Worm (Caenorhabditis elegans) whole organism, young adult: ENCODE data around the gene sao-1.
A peak's percentile ranks its signal among the peaks of the same experiment; 100 is the strongest.

Experiments used
- F39B2.1 ChIP-seq: fragments of 200-800 bp; sonication (Bioruptor generic); IDR thresholded peaks from 2 replicates; pipeline ENCODE4 v1.3.6; 2022; ENCODE audit warnings: missing genetic modification reagents, missing genetic modification characterization, missing compliant biosample characterization
- F49E8.2 ChIP-seq: sonication (generic microtip); optimal IDR thresholded peaks from 3 replicates; lab custom pipeline; 2017; ENCODE audit warnings: missing genetic modification characterization, mild to moderate bottlenecking, missing compliant biosample characterization, antibody characterized with exemption, moderate library complexity; ENCODE audit not compliant: insufficient read depth
- K12H6.12 ChIP-seq: fragments of 200-800 bp; sonication (Bioruptor generic); optimal IDR thresholded peaks from 2 replicates; lab custom pipeline; 2018; ENCODE audit warnings: mild to moderate bottlenecking, missing genetic modification characterization, missing compliant biosample characterization
- T26A5.8 ChIP-seq: sonication (generic microtip); optimal IDR thresholded peaks from 2 replicates; lab custom pipeline; 2016; ENCODE audit warnings: missing genetic modification characterization, missing compliant biosample characterization
- Y67H2A.10 ChIP-seq: fragments of 200-800 bp; sonication (Bioruptor generic); conservative IDR thresholded peaks from 2 replicates; pipeline ENCODE4 v1.3.6; 2022; ENCODE audit warnings: missing genetic modification reagents, missing genetic modification characterization, missing compliant biosample characterization
- Y79H2A.3 ChIP-seq: fragments of 200-800 bp; sonication (Bioruptor generic); conservative IDR thresholded peaks from 2 replicates; pipeline ENCODE4 v1.3.6; 2022; ENCODE audit warnings: missing genetic modification reagents, missing genetic modification characterization, missing compliant biosample characterization
- Y95B8A.8 ChIP-seq: fragments of 200-800 bp; sonication (Bioruptor generic); IDR thresholded peaks from 2 replicates; pipeline ENCODE4 v1.3.6; 2022; ENCODE audit warnings: missing genetic modification reagents, missing genetic modification characterization, missing compliant biosample characterization
- ama-1 ChIP-seq, 3 experiments: fragments of 150-350 bp in 1 of 3; sonication (generic microtip) in 2 of 3; optimal IDR thresholded peaks; 2 replicates each; lab custom pipeline; 2014 to 2018; ENCODE audit warnings: missing biosample characterization in 2 of 3, missing genetic modification characterization in 2 of 3, missing genetic modification reagents in 2 of 3
- aptf-3 ChIP-seq: fragments of 200-800 bp; sonication (Bioruptor generic); IDR thresholded peaks from 2 replicates; pipeline ENCODE4 v1.3.6; 2022; ENCODE audit warnings: missing genetic modification characterization, missing compliant biosample characterization
- attf-5 ChIP-seq: fragments of 200-800 bp; sonication (Bioruptor generic); optimal IDR thresholded peaks from 2 replicates; lab custom pipeline; 2018; ENCODE audit warnings: mild to moderate bottlenecking, missing genetic modification characterization, missing compliant biosample characterization
- attf-6 ChIP-seq: fragments of 200-800 bp; sonication (Bioruptor generic); IDR thresholded peaks from 2 replicates; pipeline ENCODE4 v1.3.6; 2022; ENCODE audit warnings: missing genetic modification reagents, missing genetic modification characterization, missing compliant biosample characterization
- bed-1 ChIP-seq: fragments of 200-800 bp; sonication (Bioruptor generic); IDR thresholded peaks from 2 replicates; pipeline ENCODE4 v1.3.6; 2022; ENCODE audit warnings: missing genetic modification reagents, missing genetic modification characterization, missing compliant biosample characterization
- bed-2 ChIP-seq: fragments of 200-800 bp; sonication (Bioruptor generic); IDR thresholded peaks from 2 replicates; pipeline ENCODE4 v1.3.6; 2022; ENCODE audit warnings: missing genetic modification reagents, missing genetic modification characterization, missing compliant biosample characterization
- efl-1 ChIP-seq: fragments of 150-350 bp; optimal IDR thresholded peaks from 2 replicates; lab custom pipeline; 2014; ENCODE audit warnings: missing biosample characterization, missing genetic modification reagents, missing genetic modification characterization
- egl-44 ChIP-seq: fragments of 200-800 bp; sonication (Bioruptor generic); IDR thresholded peaks from 2 replicates; pipeline ENCODE4 v1.3.6; 2022; ENCODE audit warnings: missing genetic modification reagents, missing genetic modification characterization, missing compliant biosample characterization
- ekl-4 ChIP-seq: fragments of 200-800 bp; sonication (Bioruptor generic); IDR thresholded peaks from 2 replicates; pipeline ENCODE4 v1.3.6; 2022; ENCODE audit warnings: missing genetic modification reagents, missing genetic modification characterization, missing compliant biosample characterization
- ets-4 ChIP-seq: fragments of 200-800 bp; sonication (Bioruptor generic); optimal IDR thresholded peaks from 2 replicates; lab custom pipeline; 2018; ENCODE audit warnings: mild to moderate bottlenecking, missing genetic modification characterization, missing compliant biosample characterization
- hrde-1 ChIP-seq: sonication (generic microtip); optimal IDR thresholded peaks from 2 replicates; lab custom pipeline; 2016; ENCODE audit warnings: missing genetic modification characterization, mild to moderate bottlenecking, missing compliant biosample characterization, moderate library complexity, missing genotype, missing genetic modification reagents, borderline replicate concordance
- let-607 ChIP-seq, 2 experiments: fragments of 200-800 bp in 1 of 2; sonication (Bioruptor generic) in 1 of 2; sonication (generic microtip) in 1 of 2; optimal IDR thresholded peaks; 2 replicates each; lab custom pipeline; 2016 to 2018; ENCODE audit warnings: mild to moderate bottlenecking in 2 of 2, missing compliant biosample characterization in 2 of 2, missing genetic modification characterization in 2 of 2, moderate library complexity in 2 of 2, missing genotype in 1 of 2
- madf-3 ChIP-seq: fragments of 200-800 bp; sonication (Bioruptor generic); IDR thresholded peaks from 2 replicates; pipeline ENCODE4 v1.3.6; 2022; ENCODE audit warnings: missing genetic modification reagents, missing genetic modification characterization, missing compliant biosample characterization
- madf-6 ChIP-seq: fragments of 200-800 bp; sonication (Bioruptor generic); IDR thresholded peaks from 2 replicates; pipeline ENCODE4 v1.3.6; 2022; ENCODE audit warnings: missing genetic modification reagents, missing genetic modification characterization, missing compliant biosample characterization
- madf-8 ChIP-seq: fragments of 200-800 bp; sonication (Bioruptor generic); conservative IDR thresholded peaks from 2 replicates; pipeline ENCODE4 v1.3.6; 2022; ENCODE audit warnings: missing genetic modification reagents, missing genetic modification characterization, missing compliant biosample characterization
- mxl-1 ChIP-seq: sonication (generic microtip); optimal IDR thresholded peaks from 2 replicates; lab custom pipeline; 2016; ENCODE audit warnings: missing genetic modification characterization, missing compliant biosample characterization
- nfya-1 ChIP-seq: sonication (generic microtip); optimal IDR thresholded peaks from 2 replicates; lab custom pipeline; 2017; ENCODE audit warnings: antibody characterized with exemption, missing compliant biosample characterization, missing genetic modification characterization, borderline replicate concordance; ENCODE audit not compliant: insufficient read depth
- nfyb-1 ChIP-seq: fragments of 200-800 bp; sonication (Bioruptor generic); IDR thresholded peaks from 2 replicates; pipeline ENCODE4 v1.3.6; 2022; ENCODE audit warnings: missing genetic modification reagents, missing genetic modification characterization, missing compliant biosample characterization
- nhr-179 ChIP-seq: sonication (generic microtip); optimal IDR thresholded peaks from 2 replicates; lab custom pipeline; 2016; ENCODE audit warnings: mild to moderate bottlenecking, missing genetic modification characterization, missing compliant biosample characterization
- nhr-27 ChIP-seq: fragments of 200-800 bp; sonication (Bioruptor generic); optimal IDR thresholded peaks from 2 replicates; lab custom pipeline; 2018; ENCODE audit warnings: mild to moderate bottlenecking, missing genetic modification characterization, moderate library complexity, missing compliant biosample characterization
- pha-4 ChIP-seq: fragments of 150-350 bp; sonication (generic microtip); optimal IDR thresholded peaks from 2 replicates; lab custom pipeline; 2014; ENCODE audit warnings: missing biosample characterization, missing genetic modification reagents, missing genetic modification characterization
- rcor-1 ChIP-seq: fragments of 200-800 bp; sonication (Bioruptor generic); IDR thresholded peaks from 2 replicates; pipeline ENCODE4 v1.3.6; 2022; ENCODE audit warnings: missing genetic modification reagents, missing genetic modification characterization, missing compliant biosample characterization
- repo-1 ChIP-seq: sonication (generic microtip); optimal IDR thresholded peaks from 2 replicates; lab custom pipeline; 2017; ENCODE audit warnings: mild to moderate bottlenecking, missing genetic modification characterization, missing compliant biosample characterization
- snpc-1.1 ChIP-seq: sonication (generic microtip); optimal IDR thresholded peaks from 2 replicates; lab custom pipeline; 2017; ENCODE audit warnings: missing genetic modification characterization, mild to moderate bottlenecking, missing compliant biosample characterization, antibody characterized with exemption, moderate library complexity, missing genotype, missing genetic modification reagents; ENCODE audit not compliant: insufficient read depth
- snpc-3.4 ChIP-seq: sonication (generic microtip); optimal IDR thresholded peaks from 2 replicates; lab custom pipeline; 2017; ENCODE audit warnings: missing genetic modification characterization, mild to moderate bottlenecking, missing compliant biosample characterization, antibody characterized with exemption, moderate library complexity, missing genotype, missing genetic modification reagents
- snpc-4 ChIP-seq, 5 experiments: fragments of 150-350 bp in 1 of 5; sonication (generic microtip) in 4 of 5; optimal IDR thresholded peaks; 2 replicates each; lab custom pipeline; 2014 to 2018; ENCODE audit warnings: missing genetic modification characterization in 5 of 5, missing biosample characterization in 3 of 5, antibody characterized with exemption in 2 of 5, mild to moderate bottlenecking in 2 of 5, missing compliant biosample characterization in 2 of 5, missing genotype in 2 of 5, moderate library complexity in 2 of 5, missing genetic modification reagents in 1 of 5
- somi-1 ChIP-seq: fragments of 200-800 bp; sonication (Bioruptor generic); optimal IDR thresholded peaks from 2 replicates; lab custom pipeline; 2018; ENCODE audit warnings: mild to moderate bottlenecking, missing genetic modification characterization, missing compliant biosample characterization
- tlf-1 ChIP-seq: fragments of 200-800 bp; sonication (Bioruptor generic); optimal IDR thresholded peaks from 2 replicates; lab custom pipeline; 2018; ENCODE audit warnings: mild to moderate bottlenecking, missing genetic modification characterization, missing compliant biosample characterization
- zim-3 ChIP-seq: sonication (generic microtip); optimal IDR thresholded peaks from 2 replicates; lab custom pipeline; 2017; ENCODE audit warnings: mild to moderate bottlenecking, missing genetic modification characterization, moderate library complexity, missing compliant biosample characterization
- ztf-25 ChIP-seq: fragments of 200-800 bp; sonication (Bioruptor generic); IDR thresholded peaks from 2 replicates; pipeline ENCODE4 v1.3.6; 2022; ENCODE audit warnings: missing genetic modification reagents, missing genetic modification characterization, missing compliant biosample characterization
- ztf-26 ChIP-seq: sonication (generic microtip); optimal IDR thresholded peaks from 2 replicates; lab custom pipeline; 2017; ENCODE audit warnings: missing genetic modification characterization, missing compliant biosample characterization

The sao-1 gene

DNA sequence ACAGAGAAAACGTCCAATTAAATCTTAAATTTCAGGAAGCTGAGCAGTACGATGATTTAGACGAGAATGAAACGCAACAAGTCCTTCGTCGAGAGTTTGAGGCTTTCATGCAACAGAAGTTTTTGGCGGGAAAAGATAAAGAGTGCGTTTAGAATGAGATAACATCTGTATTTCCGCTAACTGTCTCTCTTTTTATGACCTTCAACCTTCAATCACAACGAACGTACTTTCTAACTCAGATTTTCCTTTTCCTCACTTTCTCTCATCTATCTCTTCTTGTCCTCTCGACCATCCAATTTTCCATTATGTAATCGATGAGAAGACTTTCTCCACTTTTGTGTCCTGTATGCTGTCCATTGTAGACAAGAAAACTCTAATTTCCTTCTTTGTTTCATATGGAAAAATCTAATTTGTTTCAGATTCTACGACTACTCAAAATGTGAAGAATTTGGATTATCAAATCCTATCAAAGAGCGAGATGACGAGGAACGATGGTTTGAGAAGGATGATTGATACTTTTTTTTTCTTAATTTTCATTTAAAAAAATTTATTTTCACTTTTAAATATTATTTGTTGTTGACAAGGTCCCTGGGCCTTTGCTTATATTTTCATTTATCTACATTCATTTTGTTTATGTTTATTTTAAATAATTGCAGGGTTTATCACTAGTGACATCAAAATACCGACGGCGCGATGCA is at the start of gene sao-1:
sao-1 (plus strand) TSS at position 648 of the 698 bp plus-strand sequence.
- TF ChIP-seq ekl-4 (GFP tag; lab: Robert Waterston, UW), result no peak
- 0 out of 2 replicates have a peak, but pooled peaks have one; percentile 22 for TF ChIP-seq Y79H2A.3 (GFP tag; lab: Robert Waterston, UW)

ce11 chrV:13915390-13915789 is 48.3 kb upstream of the sao-1 start, which contains the start of gene gcy-32:
Gene gcy-32, minus strand, starts transcription at chrV:13915490.
- TF ChIP-seq snpc-4 (GFP tag; optimal IDR thresholded peaks at IDR 0.05; lab: Kevin White, UChicago) (no peak), snpc-4 (tag; optimal IDR thresholded peaks at IDR 0.05; lab: Kevin White, UChicago) (no peak), F49E8.2 (tag; lab: Kevin White, UChicago) (no peak), egl-44 (no peak), Y95B8A.8 (GFP tag; lab: Robert Waterston, UW) (no peak)
- TF ChIP-seq, all 124 proteins: peak for 0

- TF ChIP-seq rcor-1 (GFP tag; lab: Robert Waterston, UW), result no peak
- no peak for TF ChIP-seq somi-1 (GFP tag; lab: Kevin White, UChicago)
- no peak for TF ChIP-seq bed-2 (GFP tag; lab: Robert Waterston, UW)
- TF ChIP-seq zim-3, result no peak
- no peak for TF ChIP-seq Y67H2A.10 (GFP tag; lab: Robert Waterston, UW)
- TF ChIP-seq snpc-3.4 (tag; lab: Kevin White, UChicago), result no peak
- TF ChIP-seq madf-6 (GFP tag; lab: Robert Waterston, UW), result no peak
- no peak for TF ChIP-seq madf-3 (GFP tag; lab: Robert Waterston, UW)
- TF ChIP-seq K12H6.12 (tag; lab: Kevin White, UChicago), result no peak
- TF ChIP-seq ekl-4 (GFP tag; lab: Robert Waterston, UW), result no peak
- TF ChIP-seq tlf-1, result no peak
- no peak for TF ChIP-seq ztf-26 (tag; lab: Kevin White, UChicago)
- TF ChIP-seq pha-4 (tag; lab: Kevin White, UChicago), result no peak
- no peak for TF ChIP-seq ama-1 (optimal IDR thresholded peaks at IDR 0.05; lab: Kevin White, UChicago)
- TF ChIP-seq ama-1 (GFP tag; optimal IDR thresholded peaks at IDR 0.05; lab: Kevin White, UChicago), result no peak
- no peak for TF ChIP-seq T26A5.8 (tag; lab: Kevin White, UChicago)
- TF ChIP-seq ztf-25 (GFP tag; lab: Robert Waterston, UW), result no peak
- TF ChIP-seq aptf-3 (GFP tag; lab: Robert Waterston, UW), result no peak
- no peak for TF ChIP-seq mxl-1 (tag; lab: Kevin White, UChicago)
- TF ChIP-seq nfya-1 (tag; lab: Kevin White, UChicago), result no peak
Measured at ce11 chrV:13916196-13916595, 47.5 kb upstream of the sao-1 start, which contains the start of gene str-252. Gene str-252, plus strand, starts transcription at chrV:13916496.

- no peak for TF ChIP-seq rcor-1 (GFP tag; lab: Robert Waterston, UW)
- no peak for TF ChIP-seq repo-1
- no peak for TF ChIP-seq snpc-3.4 (tag; lab: Kevin White, UChicago)
- TF ChIP-seq ets-4 (GFP tag; lab: Kevin White, UChicago), result no peak
- no peak for TF ChIP-seq attf-6 (GFP tag; lab: Robert Waterston, UW)
- no peak for TF ChIP-seq attf-5 (GFP tag; lab: Kevin White, UChicago)
Measured at ce11 chrV:13918341-13918740, 45.4 kb upstream of the sao-1 start, which contains the start of gene str-250. Gene str-250, plus strand, starts transcription at chrV:13918641.

- TF ChIP-seq efl-1 (no peak), let-607 (tag; optimal IDR thresholded peaks at IDR 0.05; lab: Kevin White, UChicago) (no peak), madf-6 (GFP tag; lab: Robert Waterston, UW) (no peak), snpc-4 (GFP tag; optimal IDR thresholded peaks at IDR 0.05; lab: Kevin White, UChicago) (no peak), snpc-4 (tag; optimal IDR thresholded peaks at IDR 0.05; lab: Kevin White, UChicago) (no peak), nhr-27 (tag; lab: Kevin White, UChicago) (no peak), hrde-1 (tag; lab: Kevin White, UChicago) (no peak), bed-1 (GFP tag; lab: Robert Waterston, UW) (no peak), nhr-179 (tag; lab: Kevin White, UChicago) (no peak), snpc-1.1 (tag; lab: Kevin White, UChicago) (no peak), madf-8 (GFP tag; lab: Robert Waterston, UW) (no peak), F39B2.1 (GFP tag; lab: Robert Waterston, UW) (no peak), nfyb-1 (GFP tag; lab: Robert Waterston, UW) (no peak), mxl-1 (tag; lab: Kevin White, UChicago) (no peak)
Measured at ce11 chrV:13920730-13921129, 43.0 kb upstream of the sao-1 start, which contains the start of gene srx-42. Gene srx-42, plus strand, starts transcription at chrV:13921030.
